Fruit fly (Drosophila melanogaster) whole organism, embryonic: ENCODE results near the gene CG10132.

Experiments used
- Atf3 ChIP-seq: fragments of 200-800 bp; sonication (Bioruptor generic); optimal IDR thresholded peaks from 3 replicates; lab custom pipeline; 2016; ENCODE audit warnings: missing biosample characterization, missing genetic modification characterization
- C15 ChIP-seq: fragments of 200-800 bp; sonication (Bioruptor generic); IDR thresholded peaks from 3 replicates; pipeline ENCODE4 v1.3.6; 2022; ENCODE audit warnings: missing biosample characterization, missing genetic modification characterization
- CG10147 ChIP-seq: fragments of 200-800 bp; sonication (Bioruptor generic); optimal IDR thresholded peaks from 2 replicates; lab custom pipeline; 2019; ENCODE audit warnings: missing biosample characterization, mild to moderate bottlenecking, missing genetic modification characterization, moderate library complexity
- CG10209 ChIP-seq: fragments of 200-800 bp; sonication (Bioruptor generic); optimal IDR thresholded peaks from 3 replicates; lab custom pipeline; 2017; ENCODE audit warnings: missing biosample characterization, mild to moderate bottlenecking, missing genetic modification characterization, missing genetic modification reagents
- CG10321 ChIP-seq: fragments of 200-800 bp; sonication (Bioruptor generic); IDR thresholded peaks from 2 replicates; pipeline ENCODE4 v1.3.6; 2022; ENCODE audit warnings: missing biosample characterization, missing genetic modification characterization
- CG10959 ChIP-seq: fragments of 200-800 bp; sonication (Bioruptor generic); IDR thresholded peaks from 2 replicates; pipeline ENCODE4 v1.3.6; 2022; ENCODE audit warnings: missing biosample characterization, missing genetic modification characterization
- CG12104 ChIP-seq: fragments of 200-800 bp; sonication (Bioruptor generic); optimal IDR thresholded peaks from 3 replicates; lab custom pipeline; 2016; ENCODE audit warnings: missing biosample characterization, missing genetic modification characterization
- CG12659 ChIP-seq: fragments of 200-800 bp; sonication (Bioruptor generic); optimal IDR thresholded peaks from 3 replicates; lab custom pipeline; 2017; ENCODE audit warnings: mild to moderate bottlenecking, missing biosample characterization, missing genetic modification reagents, missing genetic modification characterization
- CG13624 ChIP-seq: fragments of 200-800 bp; sonication (Bioruptor generic); optimal IDR thresholded peaks from 2 replicates; lab custom pipeline; 2016; ENCODE audit warnings: missing biosample characterization, missing genetic modification characterization
- CG15269 ChIP-seq: fragments of 200-800 bp; sonication (Bioruptor generic); optimal IDR thresholded peaks from 2 replicates; lab custom pipeline; 2018; ENCODE audit warnings: missing biosample characterization, mild to moderate bottlenecking, missing genetic modification characterization, moderate library complexity
- CG17802 ChIP-seq: fragments of 200-800 bp; sonication (Bioruptor generic); optimal IDR thresholded peaks from 2 replicates; lab custom pipeline; 2018; ENCODE audit warnings: missing biosample characterization, mild to moderate bottlenecking, missing genetic modification characterization, moderate library complexity
- CG2129 ChIP-seq: fragments of 200-800 bp; sonication (Bioruptor generic); IDR thresholded peaks from 2 replicates; pipeline ENCODE4 v1.3.6; 2022; ENCODE audit warnings: missing biosample characterization, missing genetic modification characterization; ENCODE audit not compliant: partially characterized antibody
- CG2199 ChIP-seq: fragments of 200-800 bp; sonication (Bioruptor generic); IDR thresholded peaks from 3 replicates; pipeline ENCODE4 v1.3.6; 2022; ENCODE audit warnings: missing biosample characterization, missing genetic modification characterization
- CG34224 ChIP-seq: fragments of 200-800 bp; sonication (Bioruptor generic); IDR thresholded peaks from 3 replicates; pipeline ENCODE4 v1.3.6; 2022; ENCODE audit warnings: missing biosample characterization, missing genetic modification characterization; ENCODE audit not compliant: partially characterized antibody
- CG3995 ChIP-seq: fragments of 200-800 bp; sonication (Bioruptor generic); optimal IDR thresholded peaks from 3 replicates; lab custom pipeline; 2016; ENCODE audit warnings: missing biosample characterization, missing genetic modification characterization
- CG4617 ChIP-seq: fragments of 200-800 bp; sonication (Bioruptor generic); optimal IDR thresholded peaks from 3 replicates; lab custom pipeline; 2016; ENCODE audit warnings: missing biosample characterization, missing genetic modification characterization, borderline replicate concordance
- CG4820 ChIP-seq: fragments of 200-800 bp; sonication (Bioruptor generic); optimal IDR thresholded peaks from 3 replicates; lab custom pipeline; 2016; ENCODE audit warnings: missing biosample characterization, missing genetic modification characterization
- CG6765 ChIP-seq: fragments of 200-800 bp; sonication (Bioruptor generic); optimal IDR thresholded peaks from 3 replicates; lab custom pipeline; 2017; ENCODE audit warnings: missing biosample characterization, mild to moderate bottlenecking, missing genetic modification characterization
- CG7556 ChIP-seq: fragments of 200-800 bp; sonication (Bioruptor generic); optimal IDR thresholded peaks from 2 replicates; lab custom pipeline; 2017; ENCODE audit warnings: missing biosample characterization, mild to moderate bottlenecking, missing genetic modification characterization
- CG8478 ChIP-seq: fragments of >200 bp; optimal IDR thresholded peaks from 2 replicates; lab custom pipeline; 2018
- Dll ChIP-seq: fragments of 200-800 bp; sonication (Bioruptor generic); IDR thresholded peaks from 4 replicates; pipeline ENCODE4 v1.3.6; 2022; ENCODE audit warnings: missing biosample characterization, missing genetic modification characterization; ENCODE audit not compliant: partially characterized antibody
- Doc2 ChIP-seq: fragments of 200-800 bp; sonication (Bioruptor generic); IDR thresholded peaks from 2 replicates; pipeline ENCODE4 v1.3.6; 2022; ENCODE audit warnings: missing biosample characterization, missing genetic modification characterization
- E2f1 ChIP-seq: fragments of 200-800 bp; sonication (Bioruptor generic); IDR thresholded peaks from 2 replicates; pipeline ENCODE4 v1.3.6; 2022; ENCODE audit warnings: missing biosample characterization, missing genetic modification characterization
- HLH4C ChIP-seq: fragments of 200-800 bp; sonication (Bioruptor generic); IDR thresholded peaks from 3 replicates; pipeline ENCODE4 v1.3.6; 2022; ENCODE audit warnings: missing biosample characterization, missing genetic modification characterization; ENCODE audit not compliant: partially characterized antibody
- Hr51 ChIP-seq, 2 experiments: fragments of 200-800 bp; sonication (Bioruptor generic); optimal IDR thresholded peaks; 2 replicates in 1 of 2; 3 replicates in 1 of 2; lab custom pipeline; 2016 to 2018; ENCODE audit warnings: missing biosample characterization in 2 of 2, missing genetic modification characterization in 2 of 2, mild to moderate bottlenecking in 1 of 2, moderate library complexity in 1 of 2
- Kr ChIP-seq: fragments of 200-800 bp; sonication (Bioruptor generic); optimal IDR thresholded peaks from 2 replicates; lab custom pipeline; 2017; ENCODE audit warnings: missing biosample characterization, mild to moderate bottlenecking, missing genetic modification characterization
- Mrtf ChIP-seq: fragments of 200-800 bp; sonication (Bioruptor generic); IDR thresholded peaks from 3 replicates; pipeline ENCODE4 v1.3.6; 2022; ENCODE audit warnings: missing biosample characterization, missing genetic modification characterization
- NfI ChIP-seq: fragments of 200-800 bp; sonication (Bioruptor generic); optimal IDR thresholded peaks from 3 replicates; lab custom pipeline; 2018; ENCODE audit warnings: missing biosample characterization, mild to moderate bottlenecking, missing genetic modification characterization, moderate library complexity
- Scr ChIP-seq: fragments of 200-800 bp; sonication (Bioruptor generic); IDR thresholded peaks from 2 replicates; pipeline ENCODE4 v1.3.6; 2022; ENCODE audit warnings: missing biosample characterization, missing genetic modification characterization; ENCODE audit not compliant: partially characterized antibody
- Six4 ChIP-seq: fragments of 200-800 bp; sonication (Bioruptor generic); optimal IDR thresholded peaks from 2 replicates; lab custom pipeline; 2016; ENCODE audit warnings: missing biosample characterization, missing genetic modification characterization
- Stat92E ChIP-seq, 3 experiments: fragments of >200 bp in 2 of 3; fragments of 200-800 bp in 1 of 3; sonication (Bioruptor generic) in 1 of 3; optimal IDR thresholded peaks; 2 replicates each; lab custom pipeline; 2017 to 2019; ENCODE audit warnings: missing biosample characterization in 3 of 3, missing genetic modification characterization in 3 of 3, mild to moderate bottlenecking in 1 of 3, moderate library complexity in 1 of 3
- Xbp1 ChIP-seq: fragments of 200-800 bp; sonication (Bioruptor generic); optimal IDR thresholded peaks from 3 replicates; lab custom pipeline; 2016; ENCODE audit warnings: missing biosample characterization, mild to moderate bottlenecking, missing genetic modification characterization
- bigmax ChIP-seq: fragments of 200-800 bp; sonication (Bioruptor generic); optimal IDR thresholded peaks from 2 replicates; lab custom pipeline; 2018; ENCODE audit warnings: missing biosample characterization, mild to moderate bottlenecking, missing genetic modification characterization
- cad ChIP-seq: fragments of >200 bp; optimal IDR thresholded peaks from 2 replicates; lab custom pipeline; 2017; ENCODE audit warnings: missing biosample characterization, missing genetic modification characterization
- chn ChIP-seq: fragments of 200-800 bp; sonication (Bioruptor generic); optimal IDR thresholded peaks from 2 replicates; lab custom pipeline; 2016; ENCODE audit warnings: missing biosample characterization, missing genetic modification characterization
- ci ChIP-seq: fragments of 200-800 bp; sonication (Bioruptor generic); IDR thresholded peaks from 3 replicates; pipeline ENCODE4 v1.3.6; 2022; ENCODE audit warnings: missing biosample characterization, missing genetic modification characterization
- da ChIP-seq: fragments of 200-800 bp; sonication (Bioruptor generic); optimal IDR thresholded peaks from 2 replicates; lab custom pipeline; 2016; ENCODE audit warnings: missing biosample characterization, missing genetic modification characterization
- eve ChIP-seq, 2 experiments: fragments of >200 bp; optimal IDR thresholded peaks; 2 replicates each; lab custom pipeline; 2017; ENCODE audit warnings: missing biosample characterization in 2 of 2, missing genetic modification characterization in 2 of 2
- eyg ChIP-seq: fragments of 200-800 bp; sonication (Bioruptor generic); optimal IDR thresholded peaks from 3 replicates; lab custom pipeline; 2016; ENCODE audit warnings: missing biosample characterization, missing genetic modification characterization
- gem ChIP-seq: fragments of 200-800 bp; sonication (Bioruptor generic); optimal IDR thresholded peaks from 2 replicates; lab custom pipeline; 2019; ENCODE audit warnings: missing biosample characterization, mild to moderate bottlenecking, missing genetic modification characterization, moderate library complexity
- insv ChIP-seq, 2 experiments: fragments of 200-800 bp; sonication (Bioruptor generic); optimal IDR thresholded peaks; 3 replicates each; lab custom pipeline; 2016 to 2018; ENCODE audit warnings: missing biosample characterization in 2 of 2, missing genetic modification characterization in 2 of 2
- ken ChIP-seq: fragments of 200-800 bp; sonication (Bioruptor generic); IDR thresholded peaks from 3 replicates; pipeline ENCODE4 v1.3.6; 2022; ENCODE audit warnings: missing biosample characterization, missing genetic modification characterization
- lmd ChIP-seq: fragments of 200-800 bp; sonication (Bioruptor generic); IDR thresholded peaks from 2 replicates; pipeline ENCODE4 v1.3.6; 2022; ENCODE audit warnings: missing biosample characterization, missing genetic modification characterization
- oc ChIP-seq: fragments of 200-800 bp; sonication (Bioruptor generic); optimal IDR thresholded peaks from 2 replicates; lab custom pipeline; 2018; ENCODE audit warnings: missing biosample characterization, mild to moderate bottlenecking, missing genetic modification characterization, moderate library complexity
- odd ChIP-seq: fragments of 200-800 bp; sonication (Bioruptor generic); optimal IDR thresholded peaks from 2 replicates; lab custom pipeline; 2017; ENCODE audit warnings: missing biosample characterization, mild to moderate bottlenecking, missing genetic modification characterization
- prd ChIP-seq, 3 experiments: fragments of >200 bp in 2 of 3; fragments of 200-800 bp in 1 of 3; sonication (Bioruptor generic) in 1 of 3; optimal IDR thresholded peaks in 2 of 3; IDR thresholded peaks in 1 of 3; 2 replicates in 2 of 3; 3 replicates in 1 of 3; pipeline versions ENCODE4 v1.3.6 to Lab custom; 2017 to 2022; ENCODE audit warnings: missing biosample characterization in 1 of 3, missing genetic modification characterization in 1 of 3
- rib ChIP-seq: fragments of 200-800 bp; sonication (Bioruptor generic); IDR thresholded peaks from 2 replicates; pipeline ENCODE4 v1.3.6; 2022; ENCODE audit warnings: missing biosample characterization, missing genetic modification characterization
- ssp ChIP-seq: fragments of 200-800 bp; sonication (Bioruptor generic); IDR thresholded peaks from 2 replicates; pipeline ENCODE4 v1.3.6; 2022; ENCODE audit warnings: missing biosample characterization, missing genetic modification characterization
- stwl ChIP-seq: fragments of 200-800 bp; sonication (Bioruptor generic); optimal IDR thresholded peaks from 3 replicates; lab custom pipeline; 2018; ENCODE audit warnings: missing biosample characterization, mild to moderate bottlenecking, missing genetic modification characterization, moderate library complexity
- tio ChIP-seq: fragments of 200-800 bp; sonication (Bioruptor generic); optimal IDR thresholded peaks from 2 replicates; lab custom pipeline; 2017; ENCODE audit warnings: missing biosample characterization, missing genetic modification characterization, inconsistent platforms

Gene CG10132

dm6 chr2L:19542268-19542773, 23.7 kb downstream of the CG10132 start (continued):
- no peak for TF ChIP-seq eyg (GFP tag; lab: Kevin White, UChicago)
- TF ChIP-seq CG6765 (GFP tag; lab: Kevin White, UChicago), result no peak
- no peak for TF ChIP-seq CG10209
- peak; percentile 95 for TF ChIP-seq HLH4C (GFP tag; lab: Robert Waterston, UW)
- TF ChIP-seq CG2199 (GFP tag; lab: Robert Waterston, UW), result no peak
- no peak for TF ChIP-seq Mrtf (GFP tag; lab: Robert Waterston, UW)
- no peak for TF ChIP-seq prd (optimal IDR thresholded peaks at IDR 0.05; lab: Kevin White, UChicago)
- no peak for TF ChIP-seq prd (GFP tag; IDR thresholded peaks at IDR 0.05; lab: Robert Waterston, UW)
- TF ChIP-seq CG17802 (tag; lab: Kevin White, UChicago), result no peak
- TF ChIP-seq Xbp1, result no peak
- no peak for TF ChIP-seq Kr (GFP tag; lab: Kevin White, UChicago)
- no peak for TF ChIP-seq chn
- peak; percentile 77 for TF ChIP-seq CG12659 (GFP tag; lab: Kevin White, UChicago)
- TF ChIP-seq stwl, result peak; percentile 96
- TF ChIP-seq CG3995 (GFP tag; lab: Kevin White, UChicago), result peak; percentile 99
- no peak for TF ChIP-seq Doc2
- TF ChIP-seq CG10959, result no peak
- TF ChIP-seq Scr, result peak; percentile 86
- TF ChIP-seq CG13624, result peak; percentile 65
- no peak for TF ChIP-seq ken (GFP tag; lab: Robert Waterston, UW)
- peak; percentile 2 for TF ChIP-seq CG4617
- no peak for TF ChIP-seq CG7556 (GFP tag; lab: Kevin White, UChicago)
- TF ChIP-seq tio (GFP tag; lab: Kevin White, UChicago), result no peak
- TF ChIP-seq cad (GFP tag; lab: Kevin White, UChicago), result no peak
- no peak for TF ChIP-seq insv (GFP tag; optimal IDR thresholded peaks at IDR 0.05; lab: Kevin White, UChicago)
- peak; percentile 71 for TF ChIP-seq oc (tag; lab: Kevin White, UChicago)
- peak; percentile 90 for TF ChIP-seq Dll (GFP tag; lab: Robert Waterston, UW)
- no peak for TF ChIP-seq CG10321 (GFP tag; lab: Robert Waterston, UW)
- peak; percentile 62 for TF ChIP-seq CG2129
- no peak for TF ChIP-seq lmd (GFP tag; lab: Robert Waterston, UW)
- TF ChIP-seq CG10147 (GFP tag; lab: Kevin White, UChicago), result no peak
- peak; percentile 96 for TF ChIP-seq CG34224 (GFP tag; lab: Robert Waterston, UW)
- TF ChIP-seq da (GFP tag; lab: Kevin White, UChicago), result no peak
- TF ChIP-seq ci (GFP tag; lab: Robert Waterston, UW), result no peak
- no peak for TF ChIP-seq bigmax (GFP tag; lab: Kevin White, UChicago)
- no peak for TF ChIP-seq E2f1
- no peak for TF ChIP-seq rib
- TF ChIP-seq gem (tag; lab: Kevin White, UChicago), result no peak
- TF ChIP-seq odd (GFP tag; lab: Kevin White, UChicago), result no peak
- TF ChIP-seq CG12104 (GFP tag; lab: Kevin White, UChicago), result no peak
- no peak for TF ChIP-seq Atf3
- no peak for TF ChIP-seq eve (GFP tag; optimal IDR thresholded peaks at IDR 0.05; lab: Kevin White, UChicago)
- no peak for TF ChIP-seq Hr51 (GFP tag; optimal IDR thresholded peaks at IDR 0.05; lab: Kevin White, UChicago)
- TF ChIP-seq C15 (GFP tag; lab: Robert Waterston, UW), result no peak
- TF ChIP-seq CG15269 (tag; lab: Kevin White, UChicago), result no peak
- TF ChIP-seq CG8478 (lab: Kevin White, UChicago), result no peak
- no peak for TF ChIP-seq NfI (GFP tag; lab: Kevin White, UChicago)
- TF ChIP-seq Stat92E (GFP tag; optimal IDR thresholded peaks at IDR 0.05; lab: Kevin White, UChicago), result peak in 1 of 3 experiments; percentile 35
- TF ChIP-seq Six4 (GFP tag; lab: Kevin White, UChicago), result no peak
- no peak for TF ChIP-seq ssp (GFP tag; lab: Robert Waterston, UW)
- no peak for TF ChIP-seq CG4820 (GFP tag; lab: Kevin White, UChicago)
